Worm (Caenorhabditis elegans) whole organism, L4/young adult: Measurements from ENCODE around the gene grd-8.

ENCODE experiments used
- W03F9.2 ChIP-seq: fragments of 150-350 bp; optimal IDR thresholded peaks from 2 replicates; lab custom pipeline; 2014; ENCODE audit warnings: missing biosample characterization, missing genetic modification characterization
- dao-5 ChIP-seq: sonication (generic microtip); optimal IDR thresholded peaks from 2 replicates; lab custom pipeline; 2016; ENCODE audit warnings: missing genotype, missing genetic modification characterization, moderate library complexity, missing compliant biosample characterization
- him-1 ChIP-seq: sonication (generic microtip); optimal IDR thresholded peaks from 2 replicates; lab custom pipeline; 2016; ENCODE audit warnings: missing genotype, missing genetic modification reagents, missing genetic modification characterization, missing compliant biosample characterization

DNA sequence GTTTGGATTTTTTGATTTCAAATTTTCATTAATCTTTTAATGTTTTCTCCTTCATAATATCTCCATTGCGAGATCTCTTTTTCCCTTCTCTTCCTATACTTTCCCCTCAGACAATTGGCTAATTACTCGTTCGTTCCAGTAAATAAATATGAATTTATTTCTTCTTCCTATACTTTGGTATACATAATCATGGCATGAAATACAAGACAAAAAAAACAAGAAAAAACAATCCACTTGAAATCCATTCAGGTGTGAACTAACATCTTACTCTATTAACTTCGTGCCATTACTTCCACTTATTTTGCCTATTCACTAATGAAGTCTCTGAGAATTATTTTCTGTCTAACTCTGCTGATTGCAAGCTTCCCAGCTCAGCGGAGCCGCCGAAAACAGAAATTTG lies at the start of gene grd-8:
- TF ChIP-seq him-1 = no peak
- TF ChIP-seq dao-5 (tag; lab: Kevin White, UChicago) = no peak
- no peak for TF ChIP-seq W03F9.2
